Fruit fly (Drosophila melanogaster) whole organism, wandering third instar larva: ENCODE results near the gene mad2.
A peak's percentile ranks its signal among the peaks of the same experiment; 100 is the strongest.

Experiments used
- Abd-B ChIP-seq: fragments of >200 bp; optimal IDR thresholded peaks from 2 replicates; lab custom pipeline; 2017; ENCODE audit warnings: missing biosample characterization, missing genetic modification characterization
- CG9705 ChIP-seq: fragments of 200-800 bp; sonication (Bioruptor generic); optimal IDR thresholded peaks from 2 replicates; lab custom pipeline; 2018; ENCODE audit warnings: missing biosample characterization, mild to moderate bottlenecking, missing genetic modification characterization
- CrebA ChIP-seq: fragments of 200-800 bp; sonication (Bioruptor generic); optimal IDR thresholded peaks from 2 replicates; lab custom pipeline; 2016; ENCODE audit warnings: missing biosample characterization, mild to moderate bottlenecking, missing genetic modification characterization, borderline replicate concordance
- Dfd ChIP-seq: fragments of >200 bp; optimal IDR thresholded peaks from 2 replicates; lab custom pipeline; 2017; ENCODE audit warnings: missing biosample characterization, missing genetic modification characterization
- Dif ChIP-seq: fragments of 200-275, 200-300 bp; sonication (Bioruptor generic); optimal IDR thresholded peaks from 2 replicates; lab custom pipeline; 2018; ENCODE audit warnings: missing biosample characterization, missing genetic modification characterization; ENCODE audit not compliant: partially characterized antibody
- HLH106 ChIP-seq: fragments of 200-800 bp; optimal IDR thresholded peaks from 3 replicates; lab custom pipeline; 2019; ENCODE audit warnings: missing biosample characterization, mild to moderate bottlenecking, missing genetic modification characterization, moderate library complexity
- Hnf4 ChIP-seq: fragments of 200-800 bp; sonication (Bioruptor generic); optimal IDR thresholded peaks from 2 replicates; lab custom pipeline; 2016; ENCODE audit warnings: missing biosample characterization, mild to moderate bottlenecking, missing genetic modification characterization
- Hr78 ChIP-seq: fragments of >200 bp; optimal IDR thresholded peaks from 2 replicates; lab custom pipeline; 2017; ENCODE audit warnings: missing biosample characterization, missing genetic modification characterization
- Hr83 ChIP-seq: fragments of 200-300 bp; sonication (Bioruptor generic); optimal IDR thresholded peaks from 2 replicates; lab custom pipeline; 2016; ENCODE audit warnings: missing biosample characterization, mild to moderate bottlenecking, missing genetic modification characterization, moderate library complexity; ENCODE audit not compliant: poor library complexity, severe bottlenecking
- N ChIP-seq: fragments of >200 bp; optimal IDR thresholded peaks from 2 replicates; lab custom pipeline; 2018; ENCODE audit warnings: missing biosample characterization, missing external identifiers, missing genetic modification characterization
- OdsH ChIP-seq: fragments of 200-800 bp; sonication (Bioruptor generic); optimal IDR thresholded peaks from 2 replicates; lab custom pipeline; 2016; ENCODE audit warnings: missing biosample characterization, mild to moderate bottlenecking, missing genetic modification characterization
- Rel ChIP-seq, 2 experiments: fragments of 200-800 bp; sonication (Bioruptor generic) in 1 of 2; optimal IDR thresholded peaks; 2 replicates in 1 of 2; 3 replicates in 1 of 2; lab custom pipeline; 2016 to 2019; ENCODE audit warnings: mild to moderate bottlenecking in 2 of 2, missing biosample characterization in 2 of 2, missing genetic modification characterization in 2 of 2, moderate library complexity in 1 of 2
- Sp1 ChIP-seq: fragments of 200-800 bp; sonication (Bioruptor generic); optimal IDR thresholded peaks from 3 replicates; lab custom pipeline; 2019; ENCODE audit warnings: missing biosample characterization, mild to moderate bottlenecking, missing genetic modification characterization, moderate library complexity
- Vsx2 ChIP-seq: fragments of 200-300, 225-300 bp; sonication (Bioruptor generic); optimal IDR thresholded peaks from 2 replicates; lab custom pipeline; 2018; ENCODE audit warnings: missing biosample characterization, missing genetic modification characterization; ENCODE audit not compliant: partially characterized antibody
- br ChIP-seq: fragments of 200-800 bp; sonication (Bioruptor generic); optimal IDR thresholded peaks from 2 replicates; lab custom pipeline; 2016; ENCODE audit warnings: missing biosample characterization, missing genetic modification characterization
- brk ChIP-seq: fragments of 200-800 bp; sonication (Bioruptor generic); optimal IDR thresholded peaks from 2 replicates; lab custom pipeline; 2016; ENCODE audit warnings: missing biosample characterization, mild to moderate bottlenecking, missing genetic modification characterization
- dl ChIP-seq, 2 experiments: fragments of 175-275, 200-275 bp in 1 of 2; fragments of 200-275 bp in 1 of 2; sonication (Bioruptor generic); optimal IDR thresholded peaks; lab custom pipeline; 2018; ENCODE audit warnings: mild to moderate bottlenecking in 2 of 2, missing biosample characterization in 2 of 2, missing genetic modification characterization in 2 of 2, moderate library complexity in 2 of 2; ENCODE audit not compliant: partially characterized antibody in 2 of 2, insufficient read depth in 1 of 2
- dmrt93B ChIP-seq: fragments of 200-800 bp; sonication (Bioruptor generic); optimal IDR thresholded peaks from 2 replicates; lab custom pipeline; 2018; ENCODE audit warnings: missing biosample characterization, mild to moderate bottlenecking, missing genetic modification characterization
- dsf ChIP-seq: sonication (Bioruptor generic); optimal IDR thresholded peaks from 2 replicates; lab custom pipeline; 2016; ENCODE audit warnings: missing biosample characterization, missing genetic modification characterization, borderline replicate concordance
- foxo ChIP-seq, 2 experiments: fragments of 200-800 bp; sonication (Bioruptor generic); optimal IDR thresholded peaks; 2 replicates in 1 of 2; 3 replicates in 1 of 2; lab custom pipeline; 2016 to 2017; ENCODE audit warnings: missing biosample characterization in 2 of 2, missing genetic modification characterization in 2 of 2
- fru ChIP-seq: fragments of 200-800 bp; sonication (Bioruptor generic); optimal IDR thresholded peaks from 3 replicates; lab custom pipeline; 2016; ENCODE audit warnings: missing biosample characterization, mild to moderate bottlenecking, missing genetic modification characterization
- h ChIP-seq: fragments of 200-800 bp; sonication (Bioruptor generic); optimal IDR thresholded peaks from 3 replicates; lab custom pipeline; 2016; ENCODE audit warnings: missing biosample characterization, mild to moderate bottlenecking, missing genetic modification characterization
- jim ChIP-seq: fragments of 175-275, 200-325 bp; sonication (Bioruptor generic); optimal IDR thresholded peaks from 2 replicates; lab custom pipeline; 2016; ENCODE audit warnings: missing biosample characterization, mild to moderate bottlenecking, missing genetic modification characterization
- pan ChIP-seq: fragments of >200 bp; optimal IDR thresholded peaks from 2 replicates; lab custom pipeline; 2017
- psq ChIP-seq: fragments of 200-800 bp; sonication (Bioruptor generic); optimal IDR thresholded peaks from 3 replicates; lab custom pipeline; 2017; ENCODE audit warnings: missing biosample characterization, mild to moderate bottlenecking, missing genetic modification characterization, moderate library complexity
- sage ChIP-seq: fragments of 200-800 bp; sonication (Bioruptor generic); optimal IDR thresholded peaks from 2 replicates; lab custom pipeline; 2016; ENCODE audit warnings: missing biosample characterization, mild to moderate bottlenecking, missing genetic modification characterization
- sv ChIP-seq: fragments of 200-800 bp; sonication (Bioruptor generic); optimal IDR thresholded peaks from 3 replicates; lab custom pipeline; 2016; ENCODE audit warnings: missing biosample characterization, missing genetic modification characterization
- tai ChIP-seq: sonication (Bioruptor generic); optimal IDR thresholded peaks from 2 replicates; lab custom pipeline; 2016; ENCODE audit warnings: missing biosample characterization, missing genetic modification characterization
- usp ChIP-seq: fragments of >200 bp; optimal IDR thresholded peaks from 2 replicates; lab custom pipeline; 2017; ENCODE audit warnings: missing biosample characterization, missing genetic modification characterization
- woc ChIP-seq: sonication (Bioruptor generic); optimal IDR thresholded peaks from 2 replicates; lab custom pipeline; 2016; ENCODE audit warnings: missing biosample characterization, mild to moderate bottlenecking, missing genetic modification characterization

mad2 gene

DNA sequence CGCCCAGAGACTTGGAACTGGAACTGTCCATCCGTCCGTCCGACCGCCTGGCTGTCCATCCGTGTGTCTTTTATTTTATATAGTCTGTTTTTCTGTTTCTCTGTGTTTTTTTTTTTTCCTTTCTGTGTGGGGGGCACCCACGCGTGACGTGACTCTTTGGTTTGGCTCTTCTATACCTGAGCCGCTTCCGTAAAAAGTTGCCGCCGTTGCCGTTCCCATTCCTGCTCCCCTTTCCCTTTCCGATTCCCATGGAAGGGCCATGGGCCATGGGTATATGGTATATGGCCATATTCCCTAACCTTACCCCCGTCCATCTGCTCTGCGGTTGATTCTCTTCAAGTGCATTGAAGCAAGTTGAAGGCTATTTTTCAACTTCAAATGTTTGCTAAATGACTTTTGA lies 36.0 kb upstream of the mad2 start:
- TF ChIP-seq pan (lab: Kevin White, UChicago) (no peak), woc (GFP tag; lab: Kevin White, UChicago) (no peak), Vsx2 (no peak), Dif (GFP tag; lab: Kevin White, UChicago) (no peak), CG9705 (GFP tag; lab: Kevin White, UChicago) (no peak), br (GFP tag; lab: Kevin White, UChicago) (no peak), fru (GFP tag; lab: Kevin White, UChicago) (no peak), N (GFP tag; lab: Kevin White, UChicago) (no peak), dmrt93B (GFP tag; lab: Kevin White, UChicago) (no peak), usp (GFP tag; lab: Kevin White, UChicago) (no peak), Dfd (GFP tag; lab: Kevin White, UChicago) (no peak), dl (GFP tag; optimal IDR thresholded peaks at IDR 0.05; lab: Kevin White, UChicago; ENCODE audit: insufficient read depth in 1 of 2, partially characterized antibody in 2 of 2) (no peak), Hnf4 (GFP tag; lab: Kevin White, UChicago) (no peak), brk (GFP tag; lab: Kevin White, UChicago) (no peak), OdsH (GFP tag; lab: Kevin White, UChicago) (no peak)

DNA sequence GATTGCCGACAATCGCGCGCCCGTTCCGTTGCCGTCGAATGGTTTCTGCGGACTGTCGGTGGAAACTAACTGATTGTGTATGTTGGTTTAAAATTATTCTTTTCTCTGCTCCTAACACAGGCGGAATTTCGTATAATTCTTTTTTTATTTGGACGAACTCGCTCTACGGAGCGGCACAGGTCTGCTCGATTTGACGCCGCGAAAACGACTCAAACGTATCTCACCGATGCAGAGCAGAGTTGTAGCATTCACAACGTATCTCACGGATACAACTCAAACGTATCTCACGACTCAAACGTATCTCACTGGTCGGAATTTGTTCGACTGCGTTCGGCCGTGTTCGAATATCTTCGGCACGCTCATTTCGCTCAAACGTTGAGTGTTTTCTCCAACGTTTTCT lies 32.6 kb upstream of the mad2 start, which contains the start of gene vn:
vn (minus strand) TSS at position 199 of the 400 bp plus-strand sequence.
- no peak for TF ChIP-seq Abd-B
- peak; percentile 35 for TF ChIP-seq Dif (GFP tag; lab: Kevin White, UChicago)
- peak in 1 of 2 experiments; percentile 12 for TF ChIP-seq dl (GFP tag; optimal IDR thresholded peaks at IDR 0.05; lab: Kevin White, UChicago; ENCODE audit: insufficient read depth in 1 of 2, partially characterized antibody in 2 of 2)
- no peak for TF ChIP-seq Vsx2
- peak; percentile 14 for TF ChIP-seq brk (GFP tag; lab: Kevin White, UChicago)
- peak; percentile 82 for TF ChIP-seq jim (GFP tag; lab: Kevin White, UChicago)
- TF ChIP-seq dsf = no peak
- no peak for TF ChIP-seq psq (GFP tag; lab: Kevin White, UChicago)
- no peak for TF ChIP-seq tai

DNA sequence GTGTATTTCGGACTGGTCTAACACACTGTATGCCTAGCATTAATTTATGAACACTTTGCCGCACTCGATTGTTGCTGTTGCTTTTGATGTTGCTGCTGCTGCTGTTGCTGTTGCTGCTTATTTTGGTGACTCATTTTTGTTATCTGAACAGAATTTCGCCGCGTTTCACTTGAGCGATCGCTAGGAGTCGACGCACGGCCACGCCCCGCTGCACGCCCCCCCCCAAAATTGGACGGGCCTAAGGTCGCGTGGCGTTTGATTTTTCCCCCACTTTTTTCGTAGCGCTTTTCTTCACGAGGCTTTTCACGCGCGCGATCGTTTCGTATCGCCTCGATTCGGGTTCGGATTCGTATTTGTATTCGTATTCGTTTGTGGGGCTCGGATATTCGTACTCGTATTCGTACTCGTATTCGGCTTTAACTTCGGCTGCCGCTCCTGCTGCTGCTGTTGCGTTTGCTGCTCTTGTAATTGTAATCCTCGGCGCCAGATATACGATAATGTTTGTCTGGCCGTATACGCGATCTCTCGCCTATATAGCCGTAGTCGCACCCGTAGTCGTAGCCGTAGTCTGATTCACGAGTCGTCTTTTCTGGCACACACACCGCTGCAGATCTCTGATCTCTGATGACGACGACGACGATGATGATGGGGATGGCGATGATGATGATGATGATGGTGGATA lies 31.1 kb upstream of the mad2 start:
- TF ChIP-seq Dfd (GFP tag; lab: Kevin White, UChicago) (peak; percentile 72), psq (GFP tag; lab: Kevin White, UChicago) (no peak), Hr83 (GFP tag; lab: Kevin White, UChicago) (no peak), CG9705 (GFP tag; lab: Kevin White, UChicago) (no peak), Sp1 (no peak), Hnf4 (GFP tag; lab: Kevin White, UChicago) (no peak), CrebA (no peak), h (GFP tag; lab: Kevin White, UChicago) (peak; percentile 12)

DNA sequence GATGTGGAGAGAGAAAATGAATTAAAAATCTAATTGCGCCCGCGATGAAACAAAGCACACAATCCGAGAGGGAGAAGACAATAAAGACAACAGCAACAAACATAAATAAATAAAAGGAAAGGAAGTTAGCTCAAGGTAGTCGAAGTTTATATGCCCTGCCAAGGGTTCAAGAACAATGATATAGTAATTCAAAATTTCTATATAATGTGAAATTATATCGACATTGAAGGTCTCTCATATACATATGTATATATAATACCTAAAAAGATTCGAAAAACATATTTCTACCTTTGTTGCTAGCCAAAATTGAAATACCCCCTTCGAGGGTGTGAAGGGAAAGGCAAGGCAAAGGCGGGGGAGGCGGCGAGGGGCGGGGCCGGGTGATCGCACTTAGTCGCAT lies 28.0 kb upstream of the mad2 start:
- TF ChIP-seq Sp1 = no peak
- TF ChIP-seq Hr78 (GFP tag; lab: Kevin White, UChicago) = no peak
- TF ChIP-seq psq (GFP tag; lab: Kevin White, UChicago) = peak; percentile 28
- TF ChIP-seq Rel (GFP tag; optimal IDR thresholded peaks at IDR 0.05; lab: Kevin White, UChicago) = no peak
- no peak for TF ChIP-seq Rel (tag; optimal IDR thresholded peaks at IDR 0.05; lab: Kevin White, UChicago)
- no peak for TF ChIP-seq CG9705 (GFP tag; lab: Kevin White, UChicago)
- no peak for TF ChIP-seq HLH106 (tag; lab: Kevin White, UChicago)
- peak in 1 of 2 experiments; percentile 19 for TF ChIP-seq foxo (GFP tag; optimal IDR thresholded peaks at IDR 0.05; lab: Kevin White, UChicago)
- no peak for TF ChIP-seq sv
- TF ChIP-seq Dif (GFP tag; lab: Kevin White, UChicago) = no peak
- TF ChIP-seq Dfd (GFP tag; lab: Kevin White, UChicago) = peak; percentile 79
- no peak for TF ChIP-seq sage
- no peak for TF ChIP-seq Vsx2
- TF ChIP-seq, all 38 proteins: peak for 3
